Worm (Caenorhabditis elegans): ENCODE measurements around the gene D1086.12.

D1086.12 gene

DNA sequence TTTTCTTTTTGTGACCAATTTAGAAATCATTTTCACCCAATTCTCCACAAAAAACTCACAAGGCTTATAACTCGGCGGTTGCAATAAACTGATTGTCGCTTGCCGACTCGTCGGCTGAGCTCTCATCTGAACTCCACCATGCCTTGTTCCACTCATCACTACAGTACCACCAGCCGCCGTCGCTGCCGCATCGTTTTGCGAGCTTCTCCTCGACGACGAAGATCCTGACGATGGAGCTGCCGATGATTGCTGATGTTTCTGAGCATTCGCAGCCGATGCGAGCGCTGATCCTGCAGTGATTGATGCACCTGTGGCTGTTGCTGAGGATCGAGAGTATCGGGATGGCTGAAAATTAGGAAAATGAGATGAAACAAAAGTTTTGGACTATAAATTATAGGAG, 19.7 kb downstream of the D1086.12 start:
- TF ChIP-seq lsy-2 (tag; optimal IDR thresholded peaks at IDR 0.05) (no peak), blmp-1 (tag; optimal IDR thresholded peaks at IDR 0.05) (no peak), flh-1 (GFP tag; optimal IDR thresholded peaks at IDR 0.05) (no peak), nhr-76 (tag; optimal IDR thresholded peaks at IDR 0.05) (no peak), M03D4.4 (tag; optimal IDR thresholded peaks at IDR 0.05) (no peak), ceh-39 (tag; optimal IDR thresholded peaks at IDR 0.05) (no peak), ceh-43 (GFP tag; optimal IDR thresholded peaks at IDR 0.05) (no peak)

DNA sequence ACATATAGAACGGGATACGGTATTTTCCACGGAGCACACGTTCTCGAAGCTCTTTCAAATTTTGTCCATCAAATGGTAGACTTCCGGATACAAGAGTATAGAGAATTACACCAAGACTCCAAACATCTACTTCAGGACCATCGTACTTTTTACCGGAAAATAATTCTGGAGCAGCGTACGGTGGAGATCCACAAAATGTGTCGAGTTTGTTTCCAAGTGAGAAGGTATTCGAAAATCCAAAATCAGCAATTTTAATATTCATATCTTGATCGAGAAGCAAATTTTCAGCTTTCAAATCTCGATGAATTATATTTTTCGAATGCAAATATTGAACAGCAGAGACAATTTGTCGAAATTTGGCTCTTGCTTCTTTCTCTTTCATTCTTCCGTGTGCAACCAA, 22.2 kb downstream of the D1086.12 start:
- TF ChIP-seq mep-1 (tag; optimal IDR thresholded peaks at IDR 0.05), result no peak
- TF ChIP-seq lsy-2 (tag; optimal IDR thresholded peaks at IDR 0.05), result no peak

DNA sequence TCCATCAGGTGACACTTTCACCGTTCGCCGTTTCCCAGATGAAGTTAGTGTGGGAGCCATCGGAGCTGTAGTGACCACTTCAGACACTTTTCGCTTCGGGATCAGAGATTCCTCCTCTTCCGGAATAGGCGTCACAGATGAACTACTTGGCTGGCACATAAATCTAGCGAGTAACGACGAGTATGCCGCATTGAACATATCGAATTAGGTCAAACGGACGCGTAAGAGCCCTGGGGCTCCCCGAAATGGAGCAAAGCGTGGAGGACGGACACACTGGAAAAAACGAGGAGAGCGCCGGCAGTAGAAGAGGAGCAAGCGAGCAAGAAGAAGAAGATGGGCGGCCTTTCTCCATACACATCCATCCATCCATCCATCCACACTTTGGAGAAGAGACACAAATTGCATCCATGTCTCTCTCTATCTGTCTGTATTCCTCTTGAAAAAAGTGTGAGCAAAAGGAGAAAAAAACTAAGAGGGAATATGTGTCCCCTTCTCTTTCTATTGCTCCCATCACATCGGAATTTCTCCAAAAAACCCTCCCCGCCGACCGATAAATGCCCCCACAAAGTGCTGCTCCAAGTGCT, 25.4 kb downstream of the D1086.12 start:
- TF ChIP-seq ham-2 (GFP tag; optimal IDR thresholded peaks at IDR 0.05) (no peak), sem-2 (GFP tag; optimal IDR thresholded peaks at IDR 0.05) (no peak), ces-1 (GFP tag; optimal IDR thresholded peaks at IDR 0.05) (peak; percentile 58)

DNA sequence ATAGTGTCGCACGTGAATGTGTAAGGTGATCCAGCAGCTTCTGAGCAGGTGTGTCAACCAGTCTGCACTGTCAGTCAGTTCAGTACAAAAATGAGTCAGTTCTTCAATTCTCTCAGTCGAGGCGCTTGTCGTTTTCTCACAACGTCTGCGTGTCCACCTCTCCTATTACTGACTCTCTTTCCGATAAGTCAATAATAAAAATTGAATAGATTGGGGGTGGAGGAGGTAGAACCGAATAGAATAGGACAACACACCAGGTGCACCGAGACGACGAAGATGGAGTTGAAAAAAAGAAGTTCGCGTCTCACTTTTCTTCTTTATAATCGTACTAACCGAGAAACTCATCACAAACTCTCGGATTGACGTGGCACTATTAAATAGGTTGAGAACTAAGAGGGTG, 26.8 kb downstream of the D1086.12 start:
- no peak for TF ChIP-seq bed-3 (GFP tag; optimal IDR thresholded peaks at IDR 0.05)
- TF ChIP-seq ceh-39 (tag; optimal IDR thresholded peaks at IDR 0.05), result no peak
- TF ChIP-seq ces-1 (GFP tag; optimal IDR thresholded peaks at IDR 0.05), result peak; percentile 80

DNA sequence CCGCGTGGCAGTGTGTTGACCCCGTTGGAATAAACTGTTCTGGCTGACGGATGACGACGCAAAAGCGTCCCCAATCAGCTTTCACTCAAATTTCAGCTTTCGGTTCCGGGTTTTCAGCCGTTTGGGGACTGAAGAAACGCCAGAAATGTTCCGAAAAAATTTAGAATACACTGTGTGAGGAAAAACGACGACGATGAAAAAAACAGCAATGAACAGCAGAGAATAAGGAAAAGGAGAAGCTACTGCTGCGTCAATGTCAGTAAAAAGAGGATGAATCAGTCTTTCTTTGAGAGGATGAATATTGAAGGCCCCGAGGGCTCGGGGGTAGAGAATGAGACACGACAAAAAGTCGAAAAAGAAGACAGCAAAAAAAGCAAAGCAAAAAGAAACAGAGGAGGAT, 27.9 kb downstream of the D1086.12 start:
- TF ChIP-seq sptf-1 (tag; optimal IDR thresholded peaks at IDR 0.05) (peak; percentile 25), mab-5 (tag; optimal IDR thresholded peaks at IDR 0.05) (no peak)

DNA sequence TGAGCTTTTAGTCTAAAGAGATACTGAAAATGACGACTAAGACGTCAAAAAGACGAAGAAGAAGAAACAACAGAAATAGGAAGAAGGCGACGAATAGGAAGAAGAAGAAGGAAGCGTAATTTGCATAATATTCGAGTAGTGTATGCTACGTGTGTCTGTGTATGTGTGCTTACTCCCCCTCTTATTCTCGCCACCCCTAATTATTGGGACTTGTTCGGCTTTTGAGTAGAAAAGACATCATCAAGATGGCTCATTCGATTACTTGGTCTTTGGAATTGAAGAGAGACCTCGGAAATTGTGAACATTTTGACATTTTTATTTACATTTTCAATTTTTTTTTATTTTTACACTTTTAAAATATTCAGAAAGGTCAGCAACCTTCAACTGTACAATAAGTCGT, 29.2 kb downstream of the D1086.12 start:
- TF ChIP-seq sptf-1 (tag; optimal IDR thresholded peaks at IDR 0.05) (peak; percentile 20), nhr-76 (tag; optimal IDR thresholded peaks at IDR 0.05) (no peak), nhr-237 (tag; optimal IDR thresholded peaks at IDR 0.05) (no peak), cnd-1 (tag; optimal IDR thresholded peaks at IDR 0.05) (no peak), ces-1 (GFP tag; optimal IDR thresholded peaks at IDR 0.05) (peak; percentile 93), bed-3 (GFP tag; optimal IDR thresholded peaks at IDR 0.05) (no peak), sem-2 (GFP tag; optimal IDR thresholded peaks at IDR 0.05) (no peak)

DNA sequence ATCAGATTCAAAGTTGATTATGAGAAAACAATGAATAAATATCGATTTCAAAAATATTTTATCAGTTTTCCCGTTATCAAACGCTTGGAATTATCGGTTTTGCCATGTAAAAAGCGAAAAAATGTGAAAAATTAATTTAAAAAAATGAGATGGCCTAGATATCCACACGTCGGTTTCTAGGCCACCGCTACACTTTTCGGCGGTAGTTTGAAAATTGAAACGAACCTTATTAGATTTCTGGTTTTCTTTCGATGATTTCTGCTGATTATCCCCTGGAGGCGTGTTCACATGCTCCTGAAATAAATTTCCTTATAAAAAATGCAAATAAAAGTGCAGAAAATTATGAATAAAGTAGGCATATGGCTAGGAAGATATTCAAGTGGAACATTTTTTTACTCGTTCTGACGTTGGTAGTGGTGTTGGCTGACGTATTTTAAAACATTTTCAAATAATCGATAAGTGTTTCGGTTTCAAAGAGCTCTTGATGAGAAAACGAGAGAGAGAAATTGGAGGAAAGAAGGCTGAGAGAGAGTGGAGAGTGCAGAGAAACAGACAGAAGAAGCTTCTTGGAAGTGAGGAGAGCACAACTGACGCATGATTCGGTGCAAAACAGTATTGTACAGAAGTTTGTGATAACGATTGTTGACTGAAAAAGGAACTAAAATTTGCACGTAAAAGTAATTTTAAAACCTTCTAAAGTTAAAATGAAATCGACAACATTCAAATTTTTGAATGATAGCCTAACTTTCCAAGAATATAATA, 32.2 kb downstream of the D1086.12 start:
- TF ChIP-seq nhr-28 (tag; optimal IDR thresholded peaks at IDR 0.05) (no peak), ces-1 (GFP tag; optimal IDR thresholded peaks at IDR 0.05) (peak; percentile 16), ham-2 (GFP tag; optimal IDR thresholded peaks at IDR 0.05) (no peak), zip-8 (tag; optimal IDR thresholded peaks at IDR 0.05) (no peak), cnd-1 (tag; optimal IDR thresholded peaks at IDR 0.05) (no peak), tbx-8 (GFP tag; optimal IDR thresholded peaks at IDR 0.05) (no peak), nhr-76 (tag; optimal IDR thresholded peaks at IDR 0.05) (no peak), hlh-1 (tag; optimal IDR thresholded peaks at IDR 0.05) (peak; percentile 20), nhr-237 (tag; optimal IDR thresholded peaks at IDR 0.05) (no peak)

DNA sequence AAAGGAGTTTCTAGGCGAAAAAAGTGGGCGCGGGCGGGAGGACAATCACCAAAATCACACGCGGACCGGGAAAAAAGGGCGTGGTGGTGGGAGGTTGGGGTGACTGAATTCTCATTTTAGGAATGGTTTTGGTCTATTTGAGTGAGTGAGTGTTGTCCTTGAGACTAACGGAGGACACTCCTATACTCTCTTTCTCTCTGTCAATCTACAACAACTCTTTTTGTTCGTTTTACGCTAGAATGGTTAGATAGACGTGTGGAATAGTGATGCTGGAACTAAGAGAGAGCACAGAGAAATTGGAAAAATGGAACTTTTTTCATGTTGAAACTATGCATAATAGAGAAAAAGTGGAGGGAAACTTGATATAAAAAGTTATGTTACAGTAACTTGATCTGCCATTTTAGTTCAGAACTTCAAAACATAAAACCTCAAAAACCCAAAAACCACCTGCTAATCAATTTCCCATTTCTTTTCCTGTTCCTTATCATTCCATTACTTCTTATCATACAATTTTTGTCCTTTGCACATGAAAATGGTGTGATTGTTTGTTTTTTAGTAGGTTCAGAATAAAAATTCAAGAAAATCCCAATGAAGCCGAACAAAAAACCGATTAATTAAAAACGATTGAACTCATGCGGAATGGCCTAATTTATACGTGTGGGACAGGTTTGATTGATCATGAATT, 33.9 kb downstream of the D1086.12 start:
- TF ChIP-seq nhr-2 (tag; optimal IDR thresholded peaks at IDR 0.05) (no peak), lin-32 (GFP tag; optimal IDR thresholded peaks at IDR 0.05) (no peak), lsy-2 (tag; optimal IDR thresholded peaks at IDR 0.05) (no peak), mab-5 (tag; optimal IDR thresholded peaks at IDR 0.05) (no peak), unc-62 (GFP tag; optimal IDR thresholded peaks at IDR 0.05) (no peak), pha-4 (tag; optimal IDR thresholded peaks at IDR 0.05) (no peak), nhr-237 (tag; optimal IDR thresholded peaks at IDR 0.05) (no peak), mls-2 (tag; optimal IDR thresholded peaks at IDR 0.05) (no peak), ces-1 (GFP tag; optimal IDR thresholded peaks at IDR 0.05) (no peak), blmp-1 (tag; optimal IDR thresholded peaks at IDR 0.05) (no peak), unc-120 (tag; optimal IDR thresholded peaks at IDR 0.05; ENCODE audit: poor library complexity, severe bottlenecking) (no peak), unc-39 (tag; optimal IDR thresholded peaks at IDR 0.05) (no peak), tbx-8 (GFP tag; optimal IDR thresholded peaks at IDR 0.05) (no peak), nhr-76 (tag; optimal IDR thresholded peaks at IDR 0.05) (no peak), cnd-1 (tag; optimal IDR thresholded peaks at IDR 0.05) (no peak), sem-2 (GFP tag; optimal IDR thresholded peaks at IDR 0.05) (no peak), hlh-1 (tag; optimal IDR thresholded peaks at IDR 0.05) (no peak), ceh-83 (GFP tag; optimal IDR thresholded peaks at IDR 0.05) (no peak), elt-3 (tag; optimal IDR thresholded peaks at IDR 0.05) (no peak)
